Comparison of ENCODE assay signal across 2 fruit fly cellular contexts in genomic region chr3L:9345157-9345556, dm6.
TF ChIP-seq lines count a peak whose summit lies in the region.

No protein-coding gene starts in this region.

- no peak for TF ChIP-seq CTCF in whole organism, embryonic (GFP tag; optimal IDR thresholded peaks at IDR 0.05; lab: Kevin White, UChicago)

TF ChIP-seq in whole organism, embryonic, 481 proteins besides CTCF, POLR2A, EP300 and RAD21:
- no peak for TF ChIP-seq Bdp1 (GFP tag; optimal IDR thresholded peaks at IDR 0.05; lab: Kevin White, UChicago)
- no peak for TF ChIP-seq CG4854 (GFP tag; optimal IDR thresholded peaks at IDR 0.05; lab: Kevin White, UChicago)
- peak; percentile 55 for TF ChIP-seq stwl (tag; optimal IDR thresholded peaks at IDR 0.05; lab: Kevin White, UChicago)
- TF ChIP-seq amos (GFP tag; IDR thresholded peaks at IDR 0.05; lab: Robert Waterston, UW; ENCODE audit: partially characterized antibody), result no peak
- TF ChIP-seq crc (GFP tag; optimal IDR thresholded peaks at IDR 0.05; lab: Kevin White, UChicago), result no peak
TF ChIP-seq in whole organism, embryonic: peak in this region for 1.

TF ChIP-seq in whole organism, prepupa, 60 proteins besides CTCF, POLR2A, EP300 and RAD21:
- TF ChIP-seq CG34406 (GFP tag; optimal IDR thresholded peaks at IDR 0.05; lab: Kevin White, UChicago) (no peak), svp (GFP tag; lab: Kevin White, UChicago) (peak; percentile 69)
